Worm (Caenorhabditis elegans) whole organism, late embryonic: ENCODE data around the gene F36G9.13.

Source experiments
- C08G9.2 ChIP-seq: sonication (generic microtip); optimal IDR thresholded peaks from 2 replicates; lab custom pipeline; 2016; ENCODE audit warnings: mild to moderate bottlenecking, missing genetic modification characterization, moderate library complexity, missing compliant biosample characterization
- C38D4.7 ChIP-seq: fragments of 200-800 bp; sonication (Bioruptor generic); optimal IDR thresholded peaks from 2 replicates; lab custom pipeline; 2018; ENCODE audit warnings: mild to moderate bottlenecking, missing genetic modification characterization, moderate library complexity, missing compliant biosample characterization
- F13H6.1 ChIP-seq: sonication (generic microtip); optimal IDR thresholded peaks from 2 replicates; lab custom pipeline; 2016; ENCODE audit warnings: missing genetic modification characterization, missing compliant biosample characterization
- K02D7.2 ChIP-seq: sonication (generic microtip); optimal IDR thresholded peaks from 2 replicates; lab custom pipeline; 2017; ENCODE audit warnings: mild to moderate bottlenecking, missing genetic modification characterization, missing compliant biosample characterization
- K09A11.1 ChIP-seq: sonication (generic microtip); optimal IDR thresholded peaks from 2 replicates; lab custom pipeline; 2017; ENCODE audit warnings: antibody characterized with exemption, mild to moderate bottlenecking, missing genetic modification characterization, missing compliant biosample characterization; ENCODE audit not compliant: insufficient read depth
- Y22D7AL.16 ChIP-seq: sonication (generic microtip); optimal IDR thresholded peaks from 2 replicates; lab custom pipeline; 2016; ENCODE audit warnings: missing genetic modification characterization, missing compliant biosample characterization
- ahr-1 ChIP-seq: sonication (generic microtip); optimal IDR thresholded peaks from 2 replicates; lab custom pipeline; 2016; ENCODE audit warnings: missing genetic modification characterization, missing compliant biosample characterization
- ceh-18 ChIP-seq: sonication (generic microtip); optimal IDR thresholded peaks from 2 replicates; lab custom pipeline; 2016; ENCODE audit warnings: missing genetic modification characterization, missing compliant biosample characterization
- ceh-19 ChIP-seq: fragments of 200-800 bp; sonication (Bioruptor generic); optimal IDR thresholded peaks from 2 replicates; lab custom pipeline; 2018; ENCODE audit warnings: mild to moderate bottlenecking, missing genetic modification characterization, missing compliant biosample characterization
- ceh-24 ChIP-seq: sonication (generic microtip); optimal IDR thresholded peaks from 2 replicates; lab custom pipeline; 2016; ENCODE audit warnings: mild to moderate bottlenecking, missing genetic modification characterization, missing compliant biosample characterization
- ceh-31 ChIP-seq: sonication (generic microtip); optimal IDR thresholded peaks from 2 replicates; lab custom pipeline; 2016; ENCODE audit warnings: missing genetic modification characterization, missing compliant biosample characterization
- ceh-34 ChIP-seq: sonication (generic microtip); optimal IDR thresholded peaks from 2 replicates; lab custom pipeline; 2016; ENCODE audit warnings: mild to moderate bottlenecking, missing genetic modification characterization, missing compliant biosample characterization
- ceh-48 ChIP-seq: sonication (generic microtip); optimal IDR thresholded peaks from 2 replicates; lab custom pipeline; 2016; ENCODE audit warnings: missing genetic modification characterization, inconsistent platforms, missing compliant biosample characterization
- ceh-6 ChIP-seq: fragments of 200-800 bp; sonication (Bioruptor generic); optimal IDR thresholded peaks from 2 replicates; lab custom pipeline; 2018; ENCODE audit warnings: mild to moderate bottlenecking, missing genetic modification characterization, missing compliant biosample characterization
- che-1 ChIP-seq: sonication (generic microtip); optimal IDR thresholded peaks from 2 replicates; lab custom pipeline; 2016; ENCODE audit warnings: mild to moderate bottlenecking, missing genetic modification characterization, missing compliant biosample characterization
- dmd-4 ChIP-seq: sonication (generic microtip); optimal IDR thresholded peaks from 2 replicates; lab custom pipeline; 2016; ENCODE audit warnings: borderline replicate concordance, missing genetic modification characterization, missing compliant biosample characterization
- dve-1 ChIP-seq: sonication (generic microtip); optimal IDR thresholded peaks from 2 replicates; lab custom pipeline; 2017; ENCODE audit warnings: antibody characterized with exemption, mild to moderate bottlenecking, missing genetic modification characterization, missing compliant biosample characterization
- elt-2 ChIP-seq: sonication (generic microtip); optimal IDR thresholded peaks from 2 replicates; lab custom pipeline; 2016; ENCODE audit warnings: missing genetic modification reagents, missing genetic modification characterization, missing compliant biosample characterization
- ets-4 ChIP-seq: sonication (generic microtip); optimal IDR thresholded peaks from 2 replicates; lab custom pipeline; 2016; ENCODE audit warnings: missing genetic modification characterization, missing compliant biosample characterization
- eyg-1 ChIP-seq: sonication (generic microtip); optimal IDR thresholded peaks from 2 replicates; lab custom pipeline; 2016; ENCODE audit warnings: missing genotype, missing genetic modification characterization, missing compliant biosample characterization
- fax-1 ChIP-seq: sonication (generic microtip); optimal IDR thresholded peaks from 2 replicates; lab custom pipeline; 2016; ENCODE audit warnings: missing genotype, missing genetic modification characterization, missing compliant biosample characterization
- fkh-10 ChIP-seq: fragments of 150-350 bp; optimal IDR thresholded peaks from 2 replicates; lab custom pipeline; 2014; ENCODE audit warnings: missing biosample characterization, missing genetic modification reagents, missing genetic modification characterization
- fkh-6 ChIP-seq: sonication (generic microtip); optimal IDR thresholded peaks from 2 replicates; lab custom pipeline; 2016; ENCODE audit warnings: missing genetic modification characterization, missing compliant biosample characterization
- hlh-13 ChIP-seq: fragments of 200-800 bp; sonication (Bioruptor generic); optimal IDR thresholded peaks from 2 replicates; lab custom pipeline; 2018; ENCODE audit warnings: mild to moderate bottlenecking, missing genetic modification characterization, missing compliant biosample characterization
- hlh-30 ChIP-seq: sonication (generic microtip); optimal IDR thresholded peaks from 2 replicates; lab custom pipeline; 2017; ENCODE audit warnings: antibody characterized with exemption, missing genetic modification characterization, missing compliant biosample characterization; ENCODE audit not compliant: insufficient read depth
- lim-6 ChIP-seq: sonication (generic microtip); optimal IDR thresholded peaks from 2 replicates; lab custom pipeline; 2016; ENCODE audit warnings: missing genetic modification characterization, missing compliant biosample characterization
- madf-2 ChIP-seq: sonication (generic microtip); optimal IDR thresholded peaks from 2 replicates; lab custom pipeline; 2017; ENCODE audit warnings: missing genetic modification characterization, missing compliant biosample characterization
- mec-3 ChIP-seq: sonication (generic microtip); optimal IDR thresholded peaks from 2 replicates; lab custom pipeline; 2016; ENCODE audit warnings: borderline replicate concordance, missing genetic modification characterization, missing compliant biosample characterization
- nhr-11 ChIP-seq: fragments of 150-350 bp; optimal IDR thresholded peaks from 2 replicates; lab custom pipeline; 2014; ENCODE audit warnings: missing biosample characterization, missing genetic modification characterization
- pag-3 ChIP-seq: sonication (generic microtip); optimal IDR thresholded peaks from 2 replicates; lab custom pipeline; 2016; ENCODE audit warnings: missing compliant biosample characterization, missing genetic modification characterization, borderline replicate concordance
- pax-1 ChIP-seq: fragments of 150-350 bp; optimal IDR thresholded peaks from 2 replicates; lab custom pipeline; 2014; ENCODE audit warnings: missing biosample characterization, missing genetic modification characterization
- pha-4 ChIP-seq: fragments of 150-350 bp; optimal IDR thresholded peaks from 2 replicates; lab custom pipeline; 2018; ENCODE audit warnings: missing biosample characterization, missing genetic modification reagents, missing genetic modification characterization
- pqm-1 ChIP-seq: sonication (generic microtip); optimal IDR thresholded peaks from 2 replicates; lab custom pipeline; 2016; ENCODE audit warnings: missing genetic modification characterization, missing compliant biosample characterization
- sdc-2 ChIP-seq: sonication (generic microtip); optimal IDR thresholded peaks from 2 replicates; lab custom pipeline; 2016; ENCODE audit warnings: missing genotype, missing genetic modification characterization, missing compliant biosample characterization
- syd-9 ChIP-seq: sonication (generic microtip); optimal IDR thresholded peaks from 2 replicates; lab custom pipeline; 2016; ENCODE audit warnings: mild to moderate bottlenecking, missing genetic modification characterization, moderate library complexity, missing compliant biosample characterization
- ttx-3 ChIP-seq: sonication (generic microtip); optimal IDR thresholded peaks from 2 replicates; lab custom pipeline; 2016; ENCODE audit warnings: missing genetic modification reagents, missing genetic modification characterization, missing compliant biosample characterization
- unc-3 ChIP-seq, 2 experiments: fragments of 200-800 bp in 1 of 2; sonication (Bioruptor generic) in 1 of 2; sonication (generic microtip) in 1 of 2; conservative IDR thresholded peaks in 1 of 2; optimal IDR thresholded peaks in 1 of 2; 2 replicates each; pipeline versions ENCODE4 v1.3.6 to Lab custom; 2016 to 2022; ENCODE audit warnings: missing compliant biosample characterization in 2 of 2, missing genetic modification characterization in 2 of 2, missing genetic modification reagents in 1 of 2
- unc-42 ChIP-seq: sonication (generic microtip); optimal IDR thresholded peaks from 2 replicates; lab custom pipeline; 2016; ENCODE audit warnings: missing genotype, missing genetic modification characterization, missing compliant biosample characterization
- unc-55 ChIP-seq: sonication (generic microtip); optimal IDR thresholded peaks from 2 replicates; lab custom pipeline; 2017; ENCODE audit warnings: missing biosample characterization, missing genetic modification reagents, missing genetic modification characterization
- unc-86 ChIP-seq: sonication (generic microtip); optimal IDR thresholded peaks from 2 replicates; lab custom pipeline; 2016; ENCODE audit warnings: missing genetic modification characterization, missing compliant biosample characterization
- zip-5 ChIP-seq: sonication (generic microtip); optimal IDR thresholded peaks from 2 replicates; lab custom pipeline; 2016; ENCODE audit warnings: missing genetic modification characterization, missing compliant biosample characterization
- ztf-16 ChIP-seq: sonication (generic microtip); optimal IDR thresholded peaks from 2 replicates; lab custom pipeline; 2017; ENCODE audit warnings: missing genetic modification characterization, missing compliant biosample characterization

F36G9.13 gene

DNA sequence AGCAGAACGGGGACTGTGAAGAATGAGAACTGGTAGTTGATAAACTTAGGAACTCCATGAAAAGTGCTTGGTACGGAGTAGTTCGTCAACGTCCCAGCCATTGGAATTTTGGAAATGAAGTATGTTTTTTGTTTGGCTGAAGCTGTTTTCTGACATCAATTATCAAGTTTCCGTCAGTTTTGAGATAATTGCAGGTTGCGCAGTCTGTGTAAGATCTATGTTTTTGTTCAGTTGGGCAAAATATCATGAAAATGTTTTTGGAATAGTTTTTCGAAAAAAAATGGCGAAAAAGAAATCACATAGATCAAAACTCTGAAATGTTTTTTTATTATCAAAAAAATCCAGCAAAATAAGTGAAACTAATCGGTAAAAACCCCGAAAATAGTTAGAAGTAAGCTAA is 8.3 kb upstream of the F36G9.13 start, which contains the start of gene sru-22:
TSS of gene sru-22 (minus strand) at position 101 of the 400 bp plus-strand sequence.
- no peak for TF ChIP-seq madf-2 (tag; lab: Kevin White, UChicago)
- TF ChIP-seq pqm-1 (tag; lab: Kevin White, UChicago), result no peak
- TF ChIP-seq unc-3 (GFP tag; conservative IDR thresholded peaks at IDR 0.05; lab: Robert Waterston, UW), result no peak
- no peak for TF ChIP-seq unc-3 (tag; optimal IDR thresholded peaks at IDR 0.05; lab: Kevin White, UChicago)
- no peak for TF ChIP-seq nhr-11 (tag; lab: Kevin White, UChicago)
- TF ChIP-seq sdc-2, result no peak
- TF ChIP-seq F13H6.1 (tag; lab: Kevin White, UChicago), result no peak
- no peak for TF ChIP-seq fkh-6 (tag; lab: Kevin White, UChicago)
- TF ChIP-seq mec-3, result no peak
- TF ChIP-seq che-1 (tag; lab: Kevin White, UChicago), result no peak
- no peak for TF ChIP-seq pax-1
- TF ChIP-seq ttx-3 (tag; lab: Kevin White, UChicago), result no peak
- TF ChIP-seq ahr-1 (tag; lab: Kevin White, UChicago), result no peak
- TF ChIP-seq eyg-1 (tag; lab: Kevin White, UChicago), result no peak
- no peak for TF ChIP-seq lim-6
- no peak for TF ChIP-seq ceh-6 (GFP tag; lab: Kevin White, UChicago)
- TF ChIP-seq dve-1 (tag; lab: Kevin White, UChicago), result no peak
- no peak for TF ChIP-seq pag-3 (tag; lab: Kevin White, UChicago)

DNA sequence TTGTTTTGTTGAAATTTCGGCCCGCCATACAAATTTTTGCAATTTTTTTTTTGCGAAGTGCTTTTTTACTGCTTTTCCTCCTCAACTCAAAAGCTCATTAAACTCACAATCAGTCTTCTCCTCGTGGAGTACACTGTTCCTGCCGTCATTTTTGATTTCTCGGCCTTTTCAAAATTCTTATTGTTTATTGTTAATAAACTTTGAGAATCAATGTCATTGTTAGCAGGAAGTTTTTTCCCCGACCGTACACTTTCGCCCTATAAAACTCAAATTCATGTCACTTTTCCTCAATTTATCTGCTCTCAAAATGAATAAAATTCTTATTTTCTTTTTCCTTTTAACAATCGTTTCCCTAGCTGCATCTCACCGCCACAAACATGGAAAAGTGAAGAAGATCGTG is 7.2 kb upstream of the F36G9.13 start, which contains the start of gene clec-232:
TSS of gene clec-232 (plus strand) at position 301 of the 400 bp plus-strand sequence.
- TF ChIP-seq ceh-31 (tag; lab: Kevin White, UChicago), result no peak
- TF ChIP-seq ceh-48 (tag; lab: Kevin White, UChicago), result no peak
- TF ChIP-seq ets-4 (tag; lab: Kevin White, UChicago), result no peak
- TF ChIP-seq pha-4 (tag; lab: Kevin White, UChicago), result no peak
- no peak for TF ChIP-seq K02D7.2
- no peak for TF ChIP-seq K09A11.1 (tag; lab: Kevin White, UChicago)

DNA sequence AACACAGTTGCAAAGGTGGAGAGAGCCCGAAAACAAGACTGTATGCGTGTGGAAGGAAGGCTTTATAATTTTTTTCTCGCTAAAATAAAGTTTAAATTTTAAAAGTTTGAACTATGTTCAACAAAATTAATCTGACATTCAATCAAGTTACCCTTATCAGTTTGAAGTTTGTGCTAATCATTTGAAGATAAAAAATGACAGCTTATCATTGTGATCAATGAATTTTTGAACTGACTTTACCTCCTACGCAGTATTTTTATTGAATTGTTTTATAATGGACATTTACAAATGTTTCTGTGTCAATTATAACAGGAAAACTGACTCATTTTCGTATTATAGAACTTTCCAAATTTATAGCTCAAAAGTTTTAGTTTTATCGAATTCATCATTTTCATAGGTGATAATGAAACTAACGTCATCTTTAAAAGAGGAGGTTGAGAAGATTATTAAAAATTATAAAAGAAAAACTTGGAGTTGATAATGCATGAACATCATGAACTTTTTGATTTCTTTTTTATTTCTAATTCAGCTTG is 4.8 kb upstream of the F36G9.13 start, which contains the start of gene oac-20:
TSS of gene oac-20 (plus strand) at position 483 of the 533 bp plus-strand sequence.
- no peak for TF ChIP-seq unc-42
- no peak for TF ChIP-seq Y22D7AL.16 (tag; lab: Kevin White, UChicago)
- no peak for TF ChIP-seq hlh-13 (GFP tag; lab: Kevin White, UChicago)
- TF ChIP-seq dmd-4 (tag; lab: Kevin White, UChicago), result no peak
- TF ChIP-seq ceh-6 (GFP tag; lab: Kevin White, UChicago), result no peak
- no peak for TF ChIP-seq dve-1 (tag; lab: Kevin White, UChicago)
- no peak for TF ChIP-seq hlh-30 (tag; lab: Kevin White, UChicago)
- TF ChIP-seq fkh-6 (tag; lab: Kevin White, UChicago), result no peak
- no peak for TF ChIP-seq ceh-19 (GFP tag; lab: Kevin White, UChicago)
- TF ChIP-seq C08G9.2 (tag; lab: Kevin White, UChicago), result no peak
- TF ChIP-seq syd-9, result no peak
- TF ChIP-seq lim-6, result no peak
- TF ChIP-seq ceh-34, result no peak
- no peak for TF ChIP-seq zip-5 (tag; lab: Kevin White, UChicago)
- no peak for TF ChIP-seq unc-3 (GFP tag; conservative IDR thresholded peaks at IDR 0.05; lab: Robert Waterston, UW)
- no peak for TF ChIP-seq unc-3 (tag; optimal IDR thresholded peaks at IDR 0.05; lab: Kevin White, UChicago)
- no peak for TF ChIP-seq ttx-3 (tag; lab: Kevin White, UChicago)
- TF ChIP-seq ztf-16, result no peak

DNA sequence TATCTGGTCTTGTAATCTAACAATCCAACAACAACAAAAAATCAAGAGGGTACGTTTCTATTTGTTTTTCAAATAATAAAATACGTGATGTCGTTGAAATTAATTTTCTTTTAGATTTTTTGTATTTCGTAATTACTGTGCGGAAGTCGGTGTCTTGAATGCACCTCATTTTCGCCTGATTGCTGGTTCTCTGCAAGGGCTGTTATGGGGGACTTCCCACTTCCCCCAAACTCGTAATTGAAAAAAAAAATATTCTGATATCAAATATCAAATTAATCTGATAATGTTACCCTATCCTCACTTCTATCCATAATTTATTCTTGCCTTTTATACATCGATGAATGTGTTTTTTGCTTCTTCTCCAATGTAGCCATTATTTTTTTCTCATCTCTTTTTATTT is 5.0 kb downstream of the F36G9.13 start, which contains the start of gene F36G9.15:
TSS of gene F36G9.15 (minus strand) at position 101 of the 400 bp plus-strand sequence.
- no peak for TF ChIP-seq ceh-34
- no peak for TF ChIP-seq ceh-24 (tag; lab: Kevin White, UChicago)
- no peak for TF ChIP-seq fax-1
- no peak for TF ChIP-seq elt-2
- TF ChIP-seq pqm-1 (tag; lab: Kevin White, UChicago), result no peak
- no peak for TF ChIP-seq unc-55
- no peak for TF ChIP-seq ceh-18 (tag; lab: Kevin White, UChicago)
- TF ChIP-seq pha-4 (tag; lab: Kevin White, UChicago), result no peak
- no peak for TF ChIP-seq pax-1
- TF ChIP-seq C38D4.7 (GFP tag; lab: Kevin White, UChicago), result no peak
- no peak for TF ChIP-seq unc-86 (tag; lab: Kevin White, UChicago)
- no peak for TF ChIP-seq fkh-10 (GFP tag; lab: Kevin White, UChicago)
- TF ChIP-seq, all 69 proteins: peak for 0
